Fruit fly (Drosophila melanogaster) whole organism, embryonic: ENCODE results near the gene Snm1.

Experiments used
- CG5245 ChIP-seq: fragments of 200-800 bp; sonication (Bioruptor generic); optimal IDR thresholded peaks from 3 replicates; lab custom pipeline; 2016; ENCODE audit warnings: missing biosample characterization, missing genetic modification characterization
- CG8478 ChIP-seq: fragments of >200 bp; optimal IDR thresholded peaks from 2 replicates; lab custom pipeline; 2018
- jing ChIP-seq: fragments of 200-800 bp; sonication (Bioruptor generic); optimal IDR thresholded peaks from 2 replicates; lab custom pipeline; 2018; ENCODE audit warnings: missing biosample characterization, mild to moderate bottlenecking, missing genetic modification characterization
- lola ChIP-seq, 3 experiments: fragments of >200 bp in 2 of 3; fragments of 200-800 bp in 1 of 3; sonication (Bioruptor generic) in 1 of 3; optimal IDR thresholded peaks; 2 replicates each; lab custom pipeline; 2017 to 2019; ENCODE audit warnings: missing biosample characterization in 3 of 3, missing genetic modification characterization in 3 of 3, mild to moderate bottlenecking in 1 of 3, moderate library complexity in 1 of 3
- lov ChIP-seq, 2 experiments: fragments of 200-800 bp in 1 of 2; fragments of >200 bp in 1 of 2; sonication (Bioruptor generic) in 1 of 2; IDR thresholded peaks in 1 of 2; optimal IDR thresholded peaks in 1 of 2; 2 replicates in 1 of 2; 3 replicates in 1 of 2; pipeline versions ENCODE4 v1.3.6 to Lab custom; 2017 to 2022; ENCODE audit warnings: missing biosample characterization in 1 of 2, missing genetic modification characterization in 1 of 2
- sim ChIP-seq: fragments of 200-800 bp; sonication (Bioruptor generic); IDR thresholded peaks from 2 replicates; pipeline ENCODE4 v1.3.6; 2022; ENCODE audit warnings: missing biosample characterization, missing genetic modification characterization

- TF ChIP-seq lola (GFP tag; optimal IDR thresholded peaks at IDR 0.05; lab: Kevin White, UChicago): no peak
- TF ChIP-seq jing: no peak
- no peak for TF ChIP-seq CG5245
- no peak for TF ChIP-seq lov (optimal IDR thresholded peaks at IDR 0.05; lab: Kevin White, UChicago)
- TF ChIP-seq lov (GFP tag; IDR thresholded peaks at IDR 0.05; lab: Robert Waterston, UW): no peak
- TF ChIP-seq sim (GFP tag; lab: Robert Waterston, UW): no peak
- no peak for TF ChIP-seq CG8478 (lab: Kevin White, UChicago)
These were observed at the start of gene Snm1 for dm6 chr3R:5554852-5555251.
